Worm (Caenorhabditis elegans): Measurements from ENCODE around the gene Y70C5C.1.

ce11 chrV:16695499-16695898 lies 4.5 kb upstream of the Y70C5C.1 start:
- TF ChIP-seq ama-1 (optimal IDR thresholded peaks at IDR 0.05) (no peak), ama-1 (GFP tag; optimal IDR thresholded peaks at IDR 0.05) (no peak), zim-3 (tag; optimal IDR thresholded peaks at IDR 0.05) (no peak), madf-3 (GFP tag; IDR thresholded peaks at IDR 0.05) (no peak), Y79H2A.3 (GFP tag; conservative IDR thresholded peaks at IDR 0.05) (no peak), dpl-1 (GFP tag; optimal IDR thresholded peaks at IDR 0.05) (no peak), Y56A3A.18 (GFP tag; IDR thresholded peaks at IDR 0.05) (no peak), somi-1 (GFP tag; optimal IDR thresholded peaks at IDR 0.05) (no peak), mcd-1 (GFP tag; IDR thresholded peaks at IDR 0.05) (no peak), sdz-38 (tag; optimal IDR thresholded peaks at IDR 0.05) (no peak), ceh-40 (GFP tag; IDR thresholded peaks at IDR 0.05) (no peak), lin-35 (GFP tag; optimal IDR thresholded peaks at IDR 0.05) (no peak), egrh-3 (GFP tag; IDR thresholded peaks at IDR 0.05) (no peak), dpff-1 (tag; optimal IDR thresholded peaks at IDR 0.05) (no peak)

All from whole organism, young adult.